Fruit fly (Drosophila melanogaster): Measurements from ENCODE around the gene tw.

tw gene

DNA sequence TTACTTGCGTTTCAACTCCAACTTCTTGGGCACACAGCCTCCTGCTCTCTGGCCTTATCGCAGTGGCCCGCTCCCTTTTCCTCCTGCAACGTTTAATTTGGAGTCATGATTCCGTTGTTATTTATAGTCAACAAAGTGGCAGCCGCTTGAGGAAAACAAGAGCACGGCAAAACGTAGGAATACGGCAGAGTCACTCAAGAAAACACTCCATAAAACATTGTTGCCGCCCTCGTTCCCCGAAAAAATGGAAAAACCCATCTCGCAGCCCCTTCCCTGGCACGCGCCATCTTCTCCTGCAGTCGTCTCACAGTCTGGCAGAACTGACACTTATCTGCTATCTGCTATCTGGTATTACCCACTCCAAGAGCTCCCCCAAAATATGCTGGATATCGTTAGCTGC lies 40.4 kb downstream of the tw start:
- TF ChIP-seq Sox14 (GFP tag; optimal IDR thresholded peaks at IDR 0.05): no peak
- no peak for TF ChIP-seq Ets21C (GFP tag; optimal IDR thresholded peaks at IDR 0.05)
- no peak for TF ChIP-seq Gug (GFP tag; IDR thresholded peaks at IDR 0.05)
- no peak for TF ChIP-seq Lpt (GFP tag; optimal IDR thresholded peaks at IDR 0.05)
- no peak for TF ChIP-seq fkh (GFP tag; optimal IDR thresholded peaks at IDR 0.05)
- TF ChIP-seq Hr39 (GFP tag; optimal IDR thresholded peaks at IDR 0.05): no peak
- TF ChIP-seq CG9139 (GFP tag; optimal IDR thresholded peaks at IDR 0.05): no peak
- no peak for TF ChIP-seq CG8319 (GFP tag; optimal IDR thresholded peaks at IDR 0.05)
- no peak for TF ChIP-seq CG3032 (tag; optimal IDR thresholded peaks at IDR 0.05)
- TF ChIP-seq CG1621 (tag; optimal IDR thresholded peaks at IDR 0.05): no peak
- no peak for TF ChIP-seq dac (GFP tag; optimal IDR thresholded peaks at IDR 0.05)
- no peak for TF ChIP-seq vri (GFP tag; optimal IDR thresholded peaks at IDR 0.05)
- no peak for TF ChIP-seq achi (GFP tag; optimal IDR thresholded peaks at IDR 0.05)

DNA sequence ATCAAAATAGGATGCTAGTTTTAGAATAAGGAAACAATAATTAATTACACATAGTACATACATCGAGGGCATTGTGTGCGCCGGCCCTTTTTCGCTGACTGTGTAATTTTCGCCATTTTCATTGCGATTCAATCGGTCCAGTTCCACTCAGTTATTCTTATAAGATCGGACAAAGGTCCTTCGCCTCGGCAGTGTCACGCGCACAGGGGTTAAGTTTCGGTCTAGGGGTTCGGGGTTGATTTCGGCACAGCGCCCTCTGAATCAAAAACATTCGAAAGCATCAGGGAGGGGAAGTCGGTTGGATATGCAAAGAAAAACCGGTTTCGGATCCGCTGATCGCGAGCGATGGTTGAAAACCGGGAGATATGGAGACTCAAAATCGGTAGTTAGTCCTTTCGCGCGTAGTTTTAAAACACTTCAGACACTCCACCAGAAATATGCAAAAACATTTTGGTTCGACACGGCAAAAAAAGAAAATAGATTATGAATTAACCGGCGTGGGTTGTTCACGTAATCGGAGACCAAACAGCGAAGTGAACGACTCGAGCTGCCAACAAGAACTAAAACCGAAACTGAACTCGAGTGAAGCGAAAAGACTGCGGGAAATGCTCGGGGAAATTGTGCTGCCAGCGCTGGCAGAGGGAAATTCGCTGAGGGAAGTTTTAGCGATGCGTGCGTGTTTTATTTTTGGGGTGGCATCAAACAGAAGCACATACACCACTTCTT lies 51.6 kb downstream of the tw start:
- TF ChIP-seq CG6163 (GFP tag; IDR thresholded peaks at IDR 0.05): no peak
- no peak for TF ChIP-seq Hr38 (GFP tag; optimal IDR thresholded peaks at IDR 0.05)
- TF ChIP-seq Eip75B (GFP tag; optimal IDR thresholded peaks at IDR 0.05): no peak
